Fruit fly (Drosophila melanogaster) whole organism: Measurements from ENCODE around the gene CG5455.

Experiments used
- Dll ChIP-seq: fragments of >200 bp; optimal IDR thresholded peaks from 2 replicates; lab custom pipeline; 2017
- pan ChIP-seq: fragments of >200 bp; optimal IDR thresholded peaks from 2 replicates; lab custom pipeline; 2017
- psq ChIP-seq: fragments of >200 bp; optimal IDR thresholded peaks from 2 replicates; lab custom pipeline; 2017

dm6 chr3R:26456577-26456976 lies 4.8 kb upstream of the CG5455 start, which contains the start of gene CG14237:
- TF ChIP-seq psq (lab: Kevin White, UChicago) (no peak), Dll (lab: Kevin White, UChicago) (no peak), pan (no peak)
